Fruit fly (Drosophila melanogaster) whole organism, prepupa: ENCODE data around the gene Ccdc58.

Source experiments
- Blimp-1 ChIP-seq: fragments of 200-800 bp; sonication (Bioruptor generic); optimal IDR thresholded peaks from 3 replicates; lab custom pipeline; 2017; ENCODE audit warnings: missing biosample characterization, missing genetic modification characterization, mild to moderate bottlenecking, moderate library complexity, missing genetic modification reagents
- OdsH ChIP-seq: fragments of 200-800 bp; sonication (Bioruptor generic); optimal IDR thresholded peaks from 3 replicates; lab custom pipeline; 2016; ENCODE audit warnings: missing biosample characterization, missing genetic modification characterization
- Smox ChIP-seq: fragments of 200-800 bp; sonication (Bioruptor generic); optimal IDR thresholded peaks from 3 replicates; lab custom pipeline; 2016; ENCODE audit warnings: missing biosample characterization, missing genetic modification characterization
- Sox14 ChIP-seq: fragments of 200-800 bp; sonication (Bioruptor generic); optimal IDR thresholded peaks from 3 replicates; lab custom pipeline; 2016; ENCODE audit warnings: missing biosample characterization, missing genetic modification characterization
- Sox15 ChIP-seq: fragments of 200-800 bp; sonication (Bioruptor generic); optimal IDR thresholded peaks from 3 replicates; lab custom pipeline; 2016; ENCODE audit warnings: missing biosample characterization, missing genetic modification characterization
- achi ChIP-seq: fragments of 200-800 bp; sonication (Bioruptor generic); optimal IDR thresholded peaks from 3 replicates; lab custom pipeline; 2016; ENCODE audit warnings: missing biosample characterization, missing genetic modification characterization
- pdm3 ChIP-seq: fragments of 200-800 bp; sonication (Bioruptor generic); optimal IDR thresholded peaks from 3 replicates; lab custom pipeline; 2016; ENCODE audit warnings: missing biosample characterization, missing genetic modification characterization

DNA sequence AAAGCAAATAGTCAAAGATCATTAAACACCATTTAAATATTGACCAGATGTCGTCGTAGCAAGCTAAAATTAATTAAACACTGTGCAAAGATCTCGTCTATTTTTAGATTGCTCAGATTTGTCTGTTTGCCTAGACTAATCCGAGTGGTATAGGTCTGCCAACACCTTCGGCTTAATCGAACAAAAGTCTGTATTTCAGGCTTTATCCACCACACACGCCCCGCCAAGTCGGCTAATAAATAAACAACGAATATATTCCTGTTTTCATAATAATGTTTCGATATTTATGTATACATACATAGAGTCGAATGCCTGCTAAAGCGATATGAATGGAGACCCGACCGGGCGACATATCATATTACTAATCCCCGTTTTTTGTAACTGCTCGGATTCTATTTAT is 26.5 kb upstream of the Ccdc58 start:
- TF ChIP-seq OdsH (GFP tag; lab: Kevin White, UChicago) (no peak), pdm3 (GFP tag; lab: Kevin White, UChicago) (no peak), Smox (GFP tag; lab: Kevin White, UChicago) (no peak), Blimp-1 (GFP tag; lab: Kevin White, UChicago) (no peak), achi (GFP tag; lab: Kevin White, UChicago) (no peak), Sox14 (GFP tag; lab: Kevin White, UChicago) (no peak), Sox15 (GFP tag; lab: Kevin White, UChicago) (no peak)
